Fruit fly (Drosophila melanogaster) whole organism, embryonic: ENCODE measurements around the gene Cubn.

Experiments
- C15 ChIP-seq: fragments of 200-800 bp; sonication (Bioruptor generic); IDR thresholded peaks from 3 replicates; pipeline ENCODE4 v1.3.6; 2022; ENCODE audit warnings: missing biosample characterization, missing genetic modification characterization
- CG10462 ChIP-seq: fragments of 200-800 bp; sonication (Bioruptor generic); optimal IDR thresholded peaks from 2 replicates; lab custom pipeline; 2016; ENCODE audit warnings: missing biosample characterization, missing genetic modification characterization
- CG11560 ChIP-seq: fragments of 200-800 bp; sonication (Bioruptor generic); IDR thresholded peaks from 3 replicates; pipeline ENCODE4 v1.3.6; 2022; ENCODE audit warnings: missing biosample characterization, missing genetic modification characterization
- CG12104 ChIP-seq: fragments of 200-800 bp; sonication (Bioruptor generic); optimal IDR thresholded peaks from 3 replicates; lab custom pipeline; 2016; ENCODE audit warnings: missing biosample characterization, missing genetic modification characterization
- CG12219 ChIP-seq: fragments of 200-800 bp; sonication (Bioruptor generic); optimal IDR thresholded peaks from 3 replicates; lab custom pipeline; 2018; ENCODE audit warnings: missing biosample characterization, mild to moderate bottlenecking, missing genetic modification characterization
- CG12744 ChIP-seq: fragments of 200-800 bp; sonication (Bioruptor generic); optimal IDR thresholded peaks from 2 replicates; lab custom pipeline; 2016; ENCODE audit warnings: missing biosample characterization, missing genetic modification characterization
- CG14014 ChIP-seq: fragments of 200-800 bp; sonication (Bioruptor generic); IDR thresholded peaks from 2 replicates; pipeline ENCODE4 v1.3.6; 2022; ENCODE audit warnings: missing biosample characterization, missing genetic modification characterization
- CG15514 ChIP-seq: fragments of 200-800 bp; sonication (Bioruptor generic); optimal IDR thresholded peaks from 3 replicates; lab custom pipeline; 2017; ENCODE audit warnings: missing biosample characterization, missing genetic modification characterization, mild to moderate bottlenecking, moderate library complexity, missing genetic modification reagents
- CG15601 ChIP-seq: fragments of 200-800 bp; sonication (Bioruptor generic); optimal IDR thresholded peaks from 3 replicates; lab custom pipeline; 2019; ENCODE audit warnings: missing biosample characterization, mild to moderate bottlenecking, missing genetic modification characterization, moderate library complexity
- CG32767 ChIP-seq: fragments of 200-800 bp; sonication (Bioruptor generic); IDR thresholded peaks from 2 replicates; pipeline ENCODE4 v1.3.6; 2022; ENCODE audit warnings: missing biosample characterization, missing genetic modification characterization
- CG34224 ChIP-seq: fragments of 200-800 bp; sonication (Bioruptor generic); IDR thresholded peaks from 3 replicates; pipeline ENCODE4 v1.3.6; 2022; ENCODE audit warnings: missing biosample characterization, missing genetic modification characterization; ENCODE audit not compliant: partially characterized antibody
- CG4282 ChIP-seq: fragments of 200-800 bp; sonication (Bioruptor generic); optimal IDR thresholded peaks from 2 replicates; lab custom pipeline; 2016; ENCODE audit warnings: missing biosample characterization, missing genetic modification characterization
- CG6272 ChIP-seq: fragments of 200-800 bp; sonication (Bioruptor generic); IDR thresholded peaks from 2 replicates; pipeline ENCODE4 v1.3.6; 2022; ENCODE audit warnings: missing biosample characterization, missing genetic modification characterization
- CG6689 ChIP-seq: fragments of 200-800 bp; sonication (Bioruptor generic); IDR thresholded peaks from 2 replicates; pipeline ENCODE4 v1.3.6; 2022; ENCODE audit warnings: missing biosample characterization, missing genetic modification characterization
- CG7357 ChIP-seq: fragments of 200-800 bp; sonication (Bioruptor generic); IDR thresholded peaks from 3 replicates; pipeline ENCODE4 v1.3.6; 2022; ENCODE audit warnings: missing biosample characterization, missing genetic modification characterization
- CG7839 ChIP-seq: fragments of 200-800 bp; sonication (Bioruptor generic); optimal IDR thresholded peaks from 3 replicates; lab custom pipeline; 2018; ENCODE audit warnings: missing biosample characterization, mild to moderate bottlenecking, missing genetic modification characterization, moderate library complexity
- CG8388 ChIP-seq: fragments of 200-800 bp; sonication (Bioruptor generic); optimal IDR thresholded peaks from 2 replicates; lab custom pipeline; 2019; ENCODE audit warnings: missing biosample characterization, mild to moderate bottlenecking, missing genetic modification characterization, moderate library complexity
- CG9215 ChIP-seq: fragments of 200-800 bp; sonication (Bioruptor generic); IDR thresholded peaks from 2 replicates; pipeline ENCODE4 v1.3.6; 2022; ENCODE audit warnings: missing biosample characterization, missing genetic modification characterization
- CTCF ChIP-seq: fragments of 200-800 bp; sonication (Bioruptor generic); optimal IDR thresholded peaks from 2 replicates; lab custom pipeline; 2017; ENCODE audit warnings: missing biosample characterization, mild to moderate bottlenecking, missing genetic modification characterization, moderate library complexity
- Dip3 ChIP-seq: fragments of 200-800 bp; sonication (Bioruptor generic); optimal IDR thresholded peaks from 3 replicates; lab custom pipeline; 2016; ENCODE audit warnings: missing biosample characterization, missing genetic modification characterization
- Elba2 ChIP-seq: fragments of 200-800 bp; sonication (Bioruptor generic); optimal IDR thresholded peaks from 3 replicates; lab custom pipeline; 2016; ENCODE audit warnings: missing biosample characterization, missing genetic modification characterization
- Fer1 ChIP-seq: fragments of 200-800 bp; sonication (Bioruptor generic); optimal IDR thresholded peaks from 2 replicates; lab custom pipeline; 2017; ENCODE audit warnings: missing biosample characterization, mild to moderate bottlenecking, missing genetic modification characterization
- HmgZ ChIP-seq: fragments of 200-800 bp; sonication (Bioruptor generic); optimal IDR thresholded peaks from 2 replicates; lab custom pipeline; 2018; ENCODE audit warnings: missing biosample characterization, mild to moderate bottlenecking, missing genetic modification characterization
- Mes4 ChIP-seq: fragments of 200-800 bp; sonication (Bioruptor generic); optimal IDR thresholded peaks from 2 replicates; lab custom pipeline; 2016; ENCODE audit warnings: missing biosample characterization, missing genetic modification characterization
- Scr ChIP-seq: fragments of 200-800 bp; sonication (Bioruptor generic); IDR thresholded peaks from 2 replicates; pipeline ENCODE4 v1.3.6; 2022; ENCODE audit warnings: missing biosample characterization, missing genetic modification characterization; ENCODE audit not compliant: partially characterized antibody
- Side ChIP-seq: fragments of 200-800 bp; sonication (Bioruptor generic); optimal IDR thresholded peaks from 2 replicates; lab custom pipeline; 2016; ENCODE audit warnings: missing biosample characterization, missing genetic modification characterization
- Sox102F ChIP-seq: fragments of 200-800 bp; sonication (Bioruptor generic); optimal IDR thresholded peaks from 2 replicates; lab custom pipeline; 2018; ENCODE audit warnings: missing biosample characterization, mild to moderate bottlenecking, missing genetic modification characterization, moderate library complexity
- Sry-β ChIP-seq: fragments of 200-800 bp; sonication (Bioruptor generic); optimal IDR thresholded peaks from 2 replicates; lab custom pipeline; 2018; ENCODE audit warnings: missing biosample characterization, mild to moderate bottlenecking, missing genetic modification characterization, moderate library complexity
- Trl ChIP-seq, 3 experiments: fragments of >200 bp in 2 of 3; fragments of 200-800 bp in 1 of 3; sonication (Bioruptor generic) in 1 of 3; optimal IDR thresholded peaks; 2 replicates in 1 of 3; 3 replicates in 2 of 3; lab custom pipeline; 2016 to 2017; ENCODE audit warnings: missing biosample characterization in 1 of 3, missing genetic modification characterization in 1 of 3
- Xbp1 ChIP-seq: fragments of 200-800 bp; sonication (Bioruptor generic); optimal IDR thresholded peaks from 3 replicates; lab custom pipeline; 2016; ENCODE audit warnings: missing biosample characterization, mild to moderate bottlenecking, missing genetic modification characterization
- ac ChIP-seq: fragments of 200-800 bp; sonication (Bioruptor generic); optimal IDR thresholded peaks from 3 replicates; lab custom pipeline; 2017; ENCODE audit warnings: missing biosample characterization, mild to moderate bottlenecking, missing genetic modification characterization
- br ChIP-seq: fragments of >200 bp; optimal IDR thresholded peaks from 2 replicates; lab custom pipeline; 2017
- ci ChIP-seq: fragments of 200-800 bp; sonication (Bioruptor generic); IDR thresholded peaks from 3 replicates; pipeline ENCODE4 v1.3.6; 2022; ENCODE audit warnings: missing biosample characterization, missing genetic modification characterization
- exex ChIP-seq: fragments of 200-800 bp; sonication (Bioruptor generic); optimal IDR thresholded peaks from 4 replicates; lab custom pipeline; 2018; ENCODE audit warnings: missing biosample characterization, mild to moderate bottlenecking, missing genetic modification characterization, moderate library complexity
- fru ChIP-seq: fragments of >200 bp; optimal IDR thresholded peaks from 2 replicates; lab custom pipeline; 2017
- gce ChIP-seq: fragments of 200-800 bp; sonication (Bioruptor generic); IDR thresholded peaks from 3 replicates; pipeline ENCODE4 v1.3.6; 2022; ENCODE audit warnings: missing biosample characterization, missing genetic modification characterization
- gcm2 ChIP-seq: fragments of 200-800 bp; sonication (Bioruptor generic); optimal IDR thresholded peaks from 2 replicates; lab custom pipeline; 2016; ENCODE audit warnings: missing biosample characterization, missing genetic modification characterization
- gsb ChIP-seq: fragments of 200-800 bp; sonication (Bioruptor generic); IDR thresholded peaks from 2 replicates; pipeline ENCODE4 v1.3.6; 2022; ENCODE audit warnings: missing biosample characterization, missing genetic modification characterization
- ham ChIP-seq: fragments of 200-800 bp; sonication (Bioruptor generic); IDR thresholded peaks from 2 replicates; pipeline ENCODE4 v1.3.6; 2022; ENCODE audit warnings: missing biosample characterization, missing genetic modification characterization
- hbn ChIP-seq: fragments of 200-800 bp; sonication (Bioruptor generic); IDR thresholded peaks from 2 replicates; pipeline ENCODE4 v1.3.6; 2022; ENCODE audit warnings: missing biosample characterization, missing genetic modification characterization; ENCODE audit not compliant: partially characterized antibody
- inv ChIP-seq: fragments of 200-800 bp; sonication (Bioruptor generic); IDR thresholded peaks from 2 replicates; pipeline ENCODE4 v1.3.6; 2022; ENCODE audit warnings: missing biosample characterization, missing genetic modification characterization; ENCODE audit not compliant: partially characterized antibody
- kay ChIP-seq: fragments of 200-800 bp; sonication (Bioruptor generic); optimal IDR thresholded peaks from 2 replicates; lab custom pipeline; 2016; ENCODE audit warnings: missing biosample characterization, missing genetic modification characterization
- lmd ChIP-seq: fragments of 200-800 bp; sonication (Bioruptor generic); IDR thresholded peaks from 2 replicates; pipeline ENCODE4 v1.3.6; 2022; ENCODE audit warnings: missing biosample characterization, missing genetic modification characterization
- nerfin-2 ChIP-seq: fragments of 200-800 bp; sonication (Bioruptor generic); IDR thresholded peaks from 2 replicates; pipeline ENCODE4 v1.3.6; 2022; ENCODE audit warnings: missing biosample characterization, missing genetic modification characterization; ENCODE audit not compliant: partially characterized antibody
- nom ChIP-seq: fragments of 200-800 bp; sonication (Bioruptor generic); optimal IDR thresholded peaks from 2 replicates; lab custom pipeline; 2017; ENCODE audit warnings: missing biosample characterization, missing genetic modification characterization, mild to moderate bottlenecking, moderate library complexity, missing genetic modification reagents
- oc ChIP-seq: fragments of 200-800 bp; sonication (Bioruptor generic); optimal IDR thresholded peaks from 2 replicates; lab custom pipeline; 2018; ENCODE audit warnings: missing biosample characterization, mild to moderate bottlenecking, missing genetic modification characterization, moderate library complexity
- otp ChIP-seq: fragments of 200-800 bp; sonication (Bioruptor generic); IDR thresholded peaks from 3 replicates; pipeline ENCODE4, ENCODE4 v1.3.6; 2022; ENCODE audit warnings: missing biosample characterization, missing genetic modification characterization
- pzg ChIP-seq: fragments of 200-800 bp; sonication (Bioruptor generic); optimal IDR thresholded peaks from 3 replicates; lab custom pipeline; 2018; ENCODE audit warnings: missing biosample characterization, mild to moderate bottlenecking, missing genetic modification characterization, moderate library complexity
- row ChIP-seq: fragments of 200-800 bp; sonication (Bioruptor generic); IDR thresholded peaks from 3 replicates; pipeline ENCODE4 v1.3.6; 2022; ENCODE audit warnings: missing biosample characterization, missing genetic modification characterization
- tgo ChIP-seq: fragments of 200-800 bp; sonication (Bioruptor generic); IDR thresholded peaks from 3 replicates; pipeline ENCODE4 v1.3.6; 2022; ENCODE audit warnings: missing biosample characterization, missing genetic modification characterization
- tll ChIP-seq, 2 experiments: fragments of 200-800 bp in 1 of 2; fragments of >200 bp in 1 of 2; sonication (Bioruptor generic) in 1 of 2; optimal IDR thresholded peaks; 2 replicates each; lab custom pipeline; 2017 to 2019; ENCODE audit warnings: missing biosample characterization in 2 of 2, missing genetic modification characterization in 2 of 2, mild to moderate bottlenecking in 1 of 2, moderate library complexity in 1 of 2
- ttk ChIP-seq: fragments of 200-800 bp; sonication (Bioruptor generic); IDR thresholded peaks from 2 replicates; pipeline ENCODE4 v2.1.2; 2022; ENCODE audit warnings: missing biosample characterization, missing genetic modification characterization

Gene Cubn

dm6 chrX:9589928-9590327 is 18.8 kb upstream of the Cubn start (continued):
- TF ChIP-seq gsb (GFP tag; lab: Robert Waterston, UW) = no peak
- no peak for TF ChIP-seq otp (GFP tag; lab: Robert Waterston, UW)
- no peak for TF ChIP-seq nom (GFP tag; lab: Kevin White, UChicago)
- TF ChIP-seq CG9215 (GFP tag; lab: Robert Waterston, UW) = no peak; the same call in 1 of the 2 replicates
- no peak for TF ChIP-seq Trl (optimal IDR thresholded peaks at IDR 0.05; lab: Kevin White, UChicago)
- TF ChIP-seq Trl (GFP tag; optimal IDR thresholded peaks at IDR 0.05; lab: Kevin White, UChicago) = no peak
- TF ChIP-seq CG12104 (GFP tag; lab: Kevin White, UChicago) = peak; percentile 13
- TF ChIP-seq Dip3 (GFP tag; lab: Kevin White, UChicago) = peak; percentile 22
- peak; percentile 49 for TF ChIP-seq lmd (GFP tag; lab: Robert Waterston, UW)
- no peak for TF ChIP-seq CG4282 (GFP tag; lab: Kevin White, UChicago)
- 0 out of 3 replicates have a peak, but pooled peaks have one; percentile 21 for TF ChIP-seq CG7357 (GFP tag; lab: Robert Waterston, UW)
- TF ChIP-seq HmgZ (tag; lab: Kevin White, UChicago) = peak; percentile 10
- TF ChIP-seq br (lab: Kevin White, UChicago) = no peak
- TF ChIP-seq ac = no peak
- no peak for TF ChIP-seq pzg (GFP tag; lab: Kevin White, UChicago)
- peak; percentile 74 for TF ChIP-seq row
- TF ChIP-seq ham (GFP tag; lab: Robert Waterston, UW) = no peak
- peak; percentile 55 for TF ChIP-seq CG6689
- peak; percentile 20; the same call in 1 of the 3 replicates for TF ChIP-seq tgo
- TF ChIP-seq CG8388 (GFP tag; lab: Kevin White, UChicago) = peak; percentile 37
- no peak for TF ChIP-seq CTCF
- no peak for TF ChIP-seq CG12744 (GFP tag; lab: Kevin White, UChicago)
- no peak for TF ChIP-seq CG6272 (GFP tag; lab: Robert Waterston, UW)
- TF ChIP-seq Sry-β = no peak
- no peak for TF ChIP-seq inv (GFP tag; lab: Robert Waterston, UW)
- TF ChIP-seq Mes4 (GFP tag; lab: Kevin White, UChicago) = no peak
- no peak for TF ChIP-seq Scr (GFP tag; lab: Robert Waterston, UW)
- TF ChIP-seq CG34224 = no peak
- TF ChIP-seq fru = no peak
- no peak for TF ChIP-seq exex (tag; lab: Kevin White, UChicago)
- no peak for TF ChIP-seq C15
- peak; percentile 65 for TF ChIP-seq CG7839 (tag; lab: Kevin White, UChicago)
- TF ChIP-seq oc (tag; lab: Kevin White, UChicago) = no peak
- no peak for TF ChIP-seq ci (GFP tag; lab: Robert Waterston, UW)
- TF ChIP-seq Elba2 (GFP tag; lab: Kevin White, UChicago) = no peak
- no peak for TF ChIP-seq gcm2 (GFP tag; lab: Kevin White, UChicago)
- TF ChIP-seq CG11560 (tag; lab: Robert Waterston, UW) = no peak
- TF ChIP-seq gce (GFP tag; lab: Robert Waterston, UW) = no peak
- no peak for TF ChIP-seq ttk (GFP tag; lab: Robert Waterston, UW)
- TF ChIP-seq CG14014 (GFP tag; lab: Robert Waterston, UW) = no peak
- peak; percentile 63 for TF ChIP-seq Fer1 (GFP tag; lab: Kevin White, UChicago)
- TF ChIP-seq Xbp1 (GFP tag; lab: Kevin White, UChicago) = peak; percentile 57
- no peak for TF ChIP-seq kay
- TF ChIP-seq Sox102F (GFP tag; lab: Kevin White, UChicago) = peak; percentile 73
- TF ChIP-seq CG12219 (GFP tag; lab: Kevin White, UChicago) = peak; percentile 51
- no peak for TF ChIP-seq hbn (GFP tag; lab: Robert Waterston, UW)
- no peak for TF ChIP-seq nerfin-2 (GFP tag; lab: Robert Waterston, UW)
- TF ChIP-seq Side = no peak
- peak; percentile 5 for TF ChIP-seq CG15601 (tag; lab: Kevin White, UChicago)
- TF ChIP-seq CG10462 (GFP tag; lab: Kevin White, UChicago) = no peak
- peak; percentile 30 for TF ChIP-seq CG15514 (GFP tag; lab: Kevin White, UChicago)
- no peak for TF ChIP-seq tll (GFP tag; optimal IDR thresholded peaks at IDR 0.05; lab: Kevin White, UChicago)
- TF ChIP-seq CG32767 = no peak
